Fruit fly (Drosophila melanogaster) whole organism, embryonic: ENCODE data around the gene hale.

Source experiments
- CG10267 ChIP-seq: fragments of 200-800 bp; sonication (Bioruptor generic); optimal IDR thresholded peaks from 2 replicates; lab custom pipeline; 2018; ENCODE audit warnings: missing biosample characterization, mild to moderate bottlenecking, missing genetic modification characterization, moderate library complexity
- CG10274 ChIP-seq: fragments of 200-800 bp; sonication (Bioruptor generic); optimal IDR thresholded peaks from 3 replicates; lab custom pipeline; 2017; ENCODE audit warnings: missing biosample characterization, mild to moderate bottlenecking, missing genetic modification characterization
- CG11560 ChIP-seq: fragments of 200-800 bp; sonication (Bioruptor generic); IDR thresholded peaks from 3 replicates; pipeline ENCODE4 v1.3.6; 2022; ENCODE audit warnings: missing biosample characterization, missing genetic modification characterization
- CG12391 ChIP-seq: fragments of 200-800 bp; sonication (Bioruptor generic); optimal IDR thresholded peaks from 3 replicates; lab custom pipeline; 2018; ENCODE audit warnings: missing biosample characterization, mild to moderate bottlenecking, missing genetic modification characterization, moderate library complexity
- CG15696 ChIP-seq: fragments of 200-800 bp; sonication (Bioruptor generic); optimal IDR thresholded peaks from 2 replicates; lab custom pipeline; 2019; ENCODE audit warnings: missing biosample characterization, mild to moderate bottlenecking, missing genetic modification characterization, moderate library complexity
- CG17328 ChIP-seq: fragments of 200-800 bp; sonication (Bioruptor generic); IDR thresholded peaks from 2 replicates; pipeline ENCODE4 v1.3.6; 2022; ENCODE audit warnings: missing biosample characterization, missing genetic modification characterization
- CG17359 ChIP-seq: fragments of 200-800 bp; sonication (Bioruptor generic); optimal IDR thresholded peaks from 3 replicates; lab custom pipeline; 2018; ENCODE audit warnings: missing biosample characterization, mild to moderate bottlenecking, missing genetic modification characterization, moderate library complexity
- CG18764 ChIP-seq: fragments of 200-800 bp; sonication (Bioruptor generic); optimal IDR thresholded peaks from 3 replicates; lab custom pipeline; 2016; ENCODE audit warnings: missing biosample characterization, missing genetic modification characterization
- CG2116 ChIP-seq: fragments of 200-800 bp; sonication (Bioruptor generic); optimal IDR thresholded peaks from 3 replicates; lab custom pipeline; 2018; ENCODE audit warnings: missing biosample characterization, mild to moderate bottlenecking, missing genetic modification characterization
- CG2199 ChIP-seq: fragments of 200-800 bp; sonication (Bioruptor generic); IDR thresholded peaks from 3 replicates; pipeline ENCODE4 v1.3.6; 2022; ENCODE audit warnings: missing biosample characterization, missing genetic modification characterization
- CG3163 ChIP-seq: fragments of 200-800 bp; sonication (Bioruptor generic); optimal IDR thresholded peaks from 3 replicates; lab custom pipeline; 2016; ENCODE audit warnings: missing biosample characterization, missing genetic modification characterization
- CG34376 ChIP-seq: fragments of 200-800 bp; sonication (Bioruptor generic); optimal IDR thresholded peaks from 2 replicates; lab custom pipeline; 2018; ENCODE audit warnings: missing biosample characterization, mild to moderate bottlenecking, missing genetic modification characterization
- CG3995 ChIP-seq: fragments of 200-800 bp; sonication (Bioruptor generic); optimal IDR thresholded peaks from 3 replicates; lab custom pipeline; 2016; ENCODE audit warnings: missing biosample characterization, missing genetic modification characterization
- CG4282 ChIP-seq: fragments of 200-800 bp; sonication (Bioruptor generic); optimal IDR thresholded peaks from 2 replicates; lab custom pipeline; 2016; ENCODE audit warnings: missing biosample characterization, missing genetic modification characterization
- CG4360 ChIP-seq: fragments of 200-800 bp; sonication (Bioruptor generic); IDR thresholded peaks from 2 replicates; pipeline ENCODE4 v1.3.6; 2022; ENCODE audit warnings: missing biosample characterization, missing genetic modification characterization
- CG4404 ChIP-seq: fragments of 200-800 bp; sonication (Bioruptor generic); IDR thresholded peaks from 2 replicates; pipeline ENCODE4 v1.3.6; 2022; ENCODE audit warnings: missing biosample characterization, missing genetic modification characterization
- CG4707 ChIP-seq: fragments of 200-800 bp; sonication (Bioruptor generic); optimal IDR thresholded peaks from 2 replicates; lab custom pipeline; 2018; ENCODE audit warnings: missing biosample characterization, mild to moderate bottlenecking, missing genetic modification characterization, moderate library complexity
- CG4854 ChIP-seq: fragments of 200-800 bp; sonication (Bioruptor generic); optimal IDR thresholded peaks from 2 replicates; lab custom pipeline; 2016; ENCODE audit warnings: missing biosample characterization, missing genetic modification characterization, inconsistent platforms
- CG5245 ChIP-seq: fragments of 200-800 bp; sonication (Bioruptor generic); optimal IDR thresholded peaks from 3 replicates; lab custom pipeline; 2016; ENCODE audit warnings: missing biosample characterization, missing genetic modification characterization
- CG6272 ChIP-seq: fragments of 200-800 bp; sonication (Bioruptor generic); IDR thresholded peaks from 2 replicates; pipeline ENCODE4 v1.3.6; 2022; ENCODE audit warnings: missing biosample characterization, missing genetic modification characterization
- CG6689 ChIP-seq: fragments of 200-800 bp; sonication (Bioruptor generic); IDR thresholded peaks from 2 replicates; pipeline ENCODE4 v1.3.6; 2022; ENCODE audit warnings: missing biosample characterization, missing genetic modification characterization
- CG7839 ChIP-seq: fragments of 200-800 bp; sonication (Bioruptor generic); optimal IDR thresholded peaks from 3 replicates; lab custom pipeline; 2018; ENCODE audit warnings: missing biosample characterization, mild to moderate bottlenecking, missing genetic modification characterization, moderate library complexity
- CG8089 ChIP-seq: fragments of 200-800 bp; sonication (Bioruptor generic); optimal IDR thresholded peaks from 3 replicates; lab custom pipeline; 2016; ENCODE audit warnings: missing biosample characterization, missing genetic modification characterization
- CG8388 ChIP-seq: fragments of 200-800 bp; sonication (Bioruptor generic); optimal IDR thresholded peaks from 2 replicates; lab custom pipeline; 2019; ENCODE audit warnings: missing biosample characterization, mild to moderate bottlenecking, missing genetic modification characterization, moderate library complexity
- CG8924 ChIP-seq: fragments of 200-800 bp; optimal IDR thresholded peaks from 3 replicates; lab custom pipeline; 2019; ENCODE audit warnings: missing biosample characterization, mild to moderate bottlenecking, missing genetic modification characterization, moderate library complexity
- Dref ChIP-seq: fragments of 200-800 bp; sonication (Bioruptor generic); IDR thresholded peaks from 2 replicates; pipeline ENCODE4 v1.3.6; 2022; ENCODE audit warnings: missing biosample characterization, missing genetic modification characterization
- ERR ChIP-seq: fragments of 200-800 bp; sonication (Bioruptor generic); optimal IDR thresholded peaks from 2 replicates; lab custom pipeline; 2016; ENCODE audit warnings: missing biosample characterization, missing genetic modification characterization
- H2.0 ChIP-seq: fragments of 200-800 bp; sonication (Bioruptor generic); IDR thresholded peaks from 2 replicates; pipeline ENCODE4 v1.3.6; 2022; ENCODE audit warnings: missing biosample characterization, missing genetic modification characterization
- Hr3 ChIP-seq: fragments of 200-800 bp; sonication (Bioruptor generic); optimal IDR thresholded peaks from 3 replicates; lab custom pipeline; 2016; ENCODE audit warnings: missing biosample characterization, missing genetic modification characterization
- PHDP ChIP-seq: fragments of 200-800 bp; sonication (Bioruptor generic); optimal IDR thresholded peaks from 3 replicates; lab custom pipeline; 2018; ENCODE audit warnings: missing biosample characterization, mild to moderate bottlenecking, missing genetic modification characterization, moderate library complexity
- Poxn ChIP-seq: fragments of 200-800 bp; sonication (Bioruptor generic); IDR thresholded peaks from 2 replicates; pipeline ENCODE4 v1.3.6; 2022; ENCODE audit warnings: missing biosample characterization, missing genetic modification characterization
- Trl ChIP-seq, 3 experiments: fragments of >200 bp in 2 of 3; fragments of 200-800 bp in 1 of 3; sonication (Bioruptor generic) in 1 of 3; optimal IDR thresholded peaks; 2 replicates in 1 of 3; 3 replicates in 2 of 3; lab custom pipeline; 2016 to 2017; ENCODE audit warnings: missing biosample characterization in 1 of 3, missing genetic modification characterization in 1 of 3
- amos ChIP-seq: fragments of 200-800 bp; sonication (Bioruptor generic); IDR thresholded peaks from 2 replicates; pipeline ENCODE4 v1.3.6; 2022; ENCODE audit warnings: missing biosample characterization, missing genetic modification characterization; ENCODE audit not compliant: partially characterized antibody
- bsh ChIP-seq, 2 experiments: fragments of 200-800 bp; sonication (Bioruptor generic); optimal IDR thresholded peaks; 2 replicates each; lab custom pipeline; 2017 to 2018; ENCODE audit warnings: mild to moderate bottlenecking in 2 of 2, missing biosample characterization in 2 of 2, missing genetic modification characterization in 2 of 2, moderate library complexity in 1 of 2
- crol ChIP-seq: fragments of 200-800 bp; sonication (Bioruptor generic); IDR thresholded peaks from 2 replicates; pipeline ENCODE4 v1.3.6; 2022; ENCODE audit warnings: missing biosample characterization, missing genetic modification characterization
- h ChIP-seq: fragments of >200 bp; optimal IDR thresholded peaks from 2 replicates; lab custom pipeline; 2017
- jigr1 ChIP-seq: fragments of 200-800 bp; sonication (Bioruptor generic); IDR thresholded peaks from 3 replicates; pipeline ENCODE4 v1.3.6; 2022; ENCODE audit warnings: missing biosample characterization, missing genetic modification characterization
- knrl ChIP-seq: fragments of 200-800 bp; sonication (Bioruptor generic); IDR thresholded peaks from 3 replicates; pipeline ENCODE4 v1.3.6; 2022; ENCODE audit warnings: missing biosample characterization, missing genetic modification characterization; ENCODE audit not compliant: partially characterized antibody
- pho ChIP-seq: fragments of 200-800 bp; sonication (Bioruptor generic); optimal IDR thresholded peaks from 2 replicates; lab custom pipeline; 2016; ENCODE audit warnings: missing biosample characterization, missing genetic modification characterization
- pnt ChIP-seq: fragments of 200-800 bp; sonication (Bioruptor generic); optimal IDR thresholded peaks from 3 replicates; lab custom pipeline; 2016; ENCODE audit warnings: missing biosample characterization, missing genetic modification characterization
- ro ChIP-seq: fragments of 200-800 bp; sonication (Bioruptor generic); IDR thresholded peaks from 2 replicates; pipeline ENCODE4 v1.3.6; 2022; ENCODE audit warnings: missing biosample characterization, missing genetic modification characterization
- run ChIP-seq: fragments of 200-800 bp; sonication (Bioruptor generic); optimal IDR thresholded peaks from 3 replicates; lab custom pipeline; 2018; ENCODE audit warnings: missing biosample characterization, mild to moderate bottlenecking, missing genetic modification characterization
- sens-2 ChIP-seq: fragments of 200-800 bp; sonication (Bioruptor generic); IDR thresholded peaks from 2 replicates; pipeline ENCODE4 v1.3.6; 2022; ENCODE audit warnings: missing biosample characterization, missing genetic modification characterization
- so ChIP-seq: fragments of 200-800 bp; sonication (Bioruptor generic); IDR thresholded peaks from 3 replicates; pipeline ENCODE4 v1.3.6; 2022; ENCODE audit warnings: missing biosample characterization, missing genetic modification characterization
- tap ChIP-seq: fragments of 200-800 bp; optimal IDR thresholded peaks from 3 replicates; lab custom pipeline; 2019; ENCODE audit warnings: missing biosample characterization, mild to moderate bottlenecking, missing genetic modification characterization, moderate library complexity
- tgo ChIP-seq: fragments of 200-800 bp; sonication (Bioruptor generic); IDR thresholded peaks from 3 replicates; pipeline ENCODE4 v1.3.6; 2022; ENCODE audit warnings: missing biosample characterization, missing genetic modification characterization
- toy ChIP-seq: fragments of 200-800 bp; sonication (Bioruptor generic); IDR thresholded peaks from 2 replicates; pipeline ENCODE4 v1.3.6; 2022; ENCODE audit warnings: missing biosample characterization, missing genetic modification characterization
- ttk ChIP-seq: fragments of 200-800 bp; sonication (Bioruptor generic); IDR thresholded peaks from 2 replicates; pipeline ENCODE4 v2.1.2; 2022; ENCODE audit warnings: missing biosample characterization, missing genetic modification characterization
- yki ChIP-seq: fragments of >200 bp; optimal IDR thresholded peaks from 3 replicates; lab custom pipeline; 2018
- z ChIP-seq: fragments of 200-800 bp; sonication (Bioruptor generic); IDR thresholded peaks from 3 replicates; pipeline ENCODE4 v1.3.6; 2022; ENCODE audit warnings: missing biosample characterization, missing genetic modification characterization

hale gene

DNA sequence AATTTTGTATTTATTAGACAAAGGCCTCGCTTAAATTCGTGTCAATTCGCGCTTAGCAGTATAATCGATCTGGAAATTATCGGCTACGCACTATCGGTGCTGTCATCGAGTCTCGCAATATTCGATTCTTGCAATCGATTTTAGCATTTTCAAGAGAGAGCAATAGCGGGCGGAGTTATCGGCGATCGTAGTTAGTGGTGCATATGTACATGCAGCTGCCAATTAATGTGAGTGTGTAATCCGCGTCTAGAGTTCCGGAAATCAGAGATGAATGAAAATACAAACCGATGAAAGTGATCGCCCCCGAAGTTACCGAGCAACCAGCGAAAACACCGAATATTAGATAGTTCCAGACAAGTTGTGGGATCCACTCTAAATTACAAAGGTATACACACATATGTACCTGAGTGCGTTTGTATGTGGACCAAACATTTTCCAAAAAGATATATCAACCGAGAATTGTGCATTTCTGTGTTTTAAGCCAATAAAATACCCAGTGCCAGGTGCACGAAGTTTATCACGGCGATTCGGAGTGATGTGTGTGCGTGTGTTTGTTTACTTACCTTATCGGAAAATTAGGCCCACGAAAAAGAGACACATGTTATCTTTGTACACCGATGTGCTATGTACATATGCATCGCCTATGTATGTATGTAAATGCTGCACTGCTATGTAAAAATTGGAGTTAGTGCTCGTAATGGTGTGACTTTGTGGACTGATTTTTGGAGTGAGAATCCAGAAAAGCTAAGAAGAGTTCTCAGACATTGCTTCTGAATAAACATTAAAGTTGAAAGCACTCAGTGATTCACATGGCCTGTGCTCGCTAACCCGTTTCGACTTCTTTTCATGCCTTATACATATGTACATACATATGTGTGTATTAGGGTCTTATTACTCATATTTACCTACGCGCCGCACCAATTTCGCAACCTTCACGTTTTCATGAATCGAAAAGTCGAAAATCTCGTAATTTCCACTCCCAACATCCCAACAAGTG lies 20.9 kb upstream of the hale start (continued):
- TF ChIP-seq CG3163 (GFP tag; lab: Kevin White, UChicago) (no peak), yki (lab: Kevin White, UChicago) (no peak), CG34376 (GFP tag; lab: Kevin White, UChicago) (no peak), CG7839 (tag; lab: Kevin White, UChicago) (no peak), Dref (GFP tag; lab: Robert Waterston, UW) (peak; percentile 96), ttk (no peak), bsh (GFP tag; optimal IDR thresholded peaks at IDR 0.05; lab: Kevin White, UChicago) (no peak), run (tag; lab: Kevin White, UChicago) (no peak), knrl (GFP tag; lab: Robert Waterston, UW) (peak; percentile 74; the same call in 2 of the 3 replicates), CG10267 (peak; percentile 10), jigr1 (GFP tag; lab: Robert Waterston, UW) (no peak), CG12391 (tag; lab: Kevin White, UChicago) (no peak), h (no peak), amos (GFP tag; lab: Robert Waterston, UW) (peak; percentile 89), toy (GFP tag; lab: Robert Waterston, UW) (no peak), CG4282 (GFP tag; lab: Kevin White, UChicago) (no peak), CG8924 (tag; lab: Kevin White, UChicago) (no peak), CG18764 (GFP tag; lab: Kevin White, UChicago) (no peak), CG4707 (GFP tag; lab: Kevin White, UChicago) (no peak), CG6689 (GFP tag; lab: Robert Waterston, UW) (no peak), Trl (optimal IDR thresholded peaks at IDR 0.05; lab: Kevin White, UChicago) (no peak), Trl (GFP tag; optimal IDR thresholded peaks at IDR 0.05; lab: Kevin White, UChicago) (no peak), crol (GFP tag; lab: Robert Waterston, UW) (no peak), Poxn (GFP tag; lab: Robert Waterston, UW) (no peak), ERR (no peak), CG2116 (GFP tag; lab: Kevin White, UChicago) (peak; percentile 86), CG11560 (tag; lab: Robert Waterston, UW) (peak; percentile 98), CG4854 (no peak), CG10274 (GFP tag; lab: Kevin White, UChicago) (no peak), PHDP (no peak), tgo (no peak), CG17359 (no peak), CG3995 (no peak), Hr3 (GFP tag; lab: Kevin White, UChicago) (no peak), z (GFP tag; lab: Robert Waterston, UW) (peak; percentile 53; the same call in 1 of the 3 replicates), CG8089 (GFP tag; lab: Kevin White, UChicago) (peak; percentile 25), ro (GFP tag; lab: Robert Waterston, UW) (no peak), so (no peak), CG4404 (GFP tag; lab: Robert Waterston, UW) (no peak), tap (no peak), H2.0 (GFP tag; lab: Robert Waterston, UW) (no peak), CG15696 (tag; lab: Kevin White, UChicago) (peak; percentile 37), pnt (GFP tag; lab: Kevin White, UChicago) (no peak), CG17328 (no peak), CG4360 (no peak), CG2199 (no peak), CG6272 (GFP tag; lab: Robert Waterston, UW) (no peak), CG8388 (GFP tag; lab: Kevin White, UChicago) (no peak), CG5245 (GFP tag; lab: Kevin White, UChicago) (no peak), pho (GFP tag; lab: Kevin White, UChicago) (no peak), sens-2 (GFP tag; lab: Robert Waterston, UW) (no peak)
